Fruit fly (Drosophila melanogaster) whole organism, embryonic: ENCODE data around the gene CG13126.

ENCODE experiments used
- BEAF-32 ChIP-seq: fragments of 200-800 bp; sonication (Bioruptor generic); optimal IDR thresholded peaks from 3 replicates; lab custom pipeline; 2017; ENCODE audit warnings: missing biosample characterization, missing genetic modification characterization, mild to moderate bottlenecking, moderate library complexity, missing genetic modification reagents
- CG10267 ChIP-seq: fragments of 200-800 bp; sonication (Bioruptor generic); optimal IDR thresholded peaks from 2 replicates; lab custom pipeline; 2018; ENCODE audit warnings: missing biosample characterization, mild to moderate bottlenecking, missing genetic modification characterization, moderate library complexity
- CG11093 ChIP-seq: fragments of 200-800 bp; sonication (Bioruptor generic); IDR thresholded peaks from 3 replicates; pipeline ENCODE4 v1.3.6; 2022; ENCODE audit warnings: missing biosample characterization, missing genetic modification characterization
- CG11247 ChIP-seq: fragments of 200-800 bp; sonication (Bioruptor generic); IDR thresholded peaks from 2 replicates; pipeline ENCODE4 v1.3.6; 2022; ENCODE audit warnings: missing biosample characterization, missing genetic modification characterization
- CG13624 ChIP-seq: fragments of 200-800 bp; sonication (Bioruptor generic); optimal IDR thresholded peaks from 2 replicates; lab custom pipeline; 2016; ENCODE audit warnings: missing biosample characterization, missing genetic modification characterization
- CG13775 ChIP-seq: fragments of 200-800 bp; sonication (Bioruptor generic); optimal IDR thresholded peaks from 3 replicates; lab custom pipeline; 2017; ENCODE audit warnings: missing biosample characterization, mild to moderate bottlenecking, missing genetic modification characterization
- CG14441 ChIP-seq: fragments of 200-800 bp; sonication (Bioruptor generic); IDR thresholded peaks from 2 replicates; pipeline ENCODE4 v1.3.6; 2022; ENCODE audit warnings: missing biosample characterization, missing genetic modification characterization
- CG15514 ChIP-seq: fragments of 200-800 bp; sonication (Bioruptor generic); optimal IDR thresholded peaks from 3 replicates; lab custom pipeline; 2017; ENCODE audit warnings: missing biosample characterization, missing genetic modification characterization, mild to moderate bottlenecking, moderate library complexity, missing genetic modification reagents
- CG16779 ChIP-seq: fragments of 200-800 bp; sonication (Bioruptor generic); IDR thresholded peaks from 2 replicates; pipeline ENCODE4 v1.3.6; 2022; ENCODE audit warnings: missing biosample characterization, missing genetic modification characterization
- CG2116 ChIP-seq: fragments of 200-800 bp; sonication (Bioruptor generic); optimal IDR thresholded peaks from 3 replicates; lab custom pipeline; 2018; ENCODE audit warnings: missing biosample characterization, mild to moderate bottlenecking, missing genetic modification characterization
- CG2120 ChIP-seq: fragments of 200-800 bp; sonication (Bioruptor generic); optimal IDR thresholded peaks from 3 replicates; lab custom pipeline; 2016; ENCODE audit warnings: missing biosample characterization, missing genetic modification characterization
- CG3995 ChIP-seq: fragments of 200-800 bp; sonication (Bioruptor generic); optimal IDR thresholded peaks from 3 replicates; lab custom pipeline; 2016; ENCODE audit warnings: missing biosample characterization, missing genetic modification characterization
- CG7271 ChIP-seq: fragments of 200-800 bp; sonication (Bioruptor generic); optimal IDR thresholded peaks from 2 replicates; lab custom pipeline; 2018; ENCODE audit warnings: missing biosample characterization, mild to moderate bottlenecking, missing genetic modification characterization, moderate library complexity
- CG9932 ChIP-seq: fragments of 200-800 bp; sonication (Bioruptor generic); IDR thresholded peaks from 2 replicates; pipeline ENCODE4 v1.3.6; 2022; ENCODE audit warnings: missing biosample characterization, missing genetic modification characterization
- CHES-1-like ChIP-seq: fragments of 200-800 bp; sonication (Bioruptor generic); optimal IDR thresholded peaks from 2 replicates; lab custom pipeline; 2016; ENCODE audit warnings: missing biosample characterization, missing genetic modification characterization
- Hr51 ChIP-seq, 2 experiments: fragments of 200-800 bp; sonication (Bioruptor generic); optimal IDR thresholded peaks; 2 replicates in 1 of 2; 3 replicates in 1 of 2; lab custom pipeline; 2016 to 2018; ENCODE audit warnings: missing biosample characterization in 2 of 2, missing genetic modification characterization in 2 of 2, mild to moderate bottlenecking in 1 of 2, moderate library complexity in 1 of 2
- MBD-R2 ChIP-seq: fragments of 200-800 bp; sonication (Bioruptor generic); IDR thresholded peaks from 2 replicates; pipeline ENCODE4 v1.3.6; 2022; ENCODE audit warnings: missing biosample characterization, missing genetic modification characterization
- Med ChIP-seq: fragments of 200-800 bp; sonication (Bioruptor generic); peaks from one replicate; lab custom pipeline; 2016; ENCODE audit warnings: missing biosample characterization, missing genetic modification characterization, mild to moderate bottlenecking, inconsistent platforms, moderate library complexity
- Meics ChIP-seq: fragments of 200-800 bp; sonication (Bioruptor generic); optimal IDR thresholded peaks from 2 replicates; lab custom pipeline; 2017; ENCODE audit warnings: missing biosample characterization, mild to moderate bottlenecking, missing genetic modification characterization
- NfI ChIP-seq: fragments of 200-800 bp; sonication (Bioruptor generic); optimal IDR thresholded peaks from 3 replicates; lab custom pipeline; 2018; ENCODE audit warnings: missing biosample characterization, mild to moderate bottlenecking, missing genetic modification characterization, moderate library complexity
- Pdp1 ChIP-seq, 2 experiments: fragments of 200-800 bp; sonication (Bioruptor generic); optimal IDR thresholded peaks; 3 replicates each; lab custom pipeline; 2016; ENCODE audit warnings: missing biosample characterization in 2 of 2, missing genetic modification characterization in 2 of 2, mild to moderate bottlenecking in 1 of 2, moderate library complexity in 1 of 2
- Sry-δ ChIP-seq: fragments of 200-800 bp; sonication (Bioruptor generic); optimal IDR thresholded peaks from 2 replicates; lab custom pipeline; 2016; ENCODE audit warnings: missing biosample characterization, missing genetic modification characterization
- Trl ChIP-seq, 3 experiments: fragments of >200 bp in 2 of 3; fragments of 200-800 bp in 1 of 3; sonication (Bioruptor generic) in 1 of 3; optimal IDR thresholded peaks; 2 replicates in 1 of 3; 3 replicates in 2 of 3; lab custom pipeline; 2016 to 2017; ENCODE audit warnings: missing biosample characterization in 1 of 3, missing genetic modification characterization in 1 of 3
- Xrp1 ChIP-seq: fragments of 200-800 bp; sonication (Bioruptor generic); IDR thresholded peaks from 2 replicates; pipeline ENCODE4 v1.3.6; 2022; ENCODE audit warnings: missing biosample characterization, missing genetic modification characterization
- YL-1 ChIP-seq: fragments of 200-800 bp; sonication (Bioruptor generic); optimal IDR thresholded peaks from 3 replicates; lab custom pipeline; 2017; ENCODE audit warnings: missing biosample characterization, mild to moderate bottlenecking, missing genetic modification characterization
- ems ChIP-seq: fragments of 200-800 bp; sonication (Bioruptor generic); optimal IDR thresholded peaks from 3 replicates; lab custom pipeline; 2016; ENCODE audit warnings: missing biosample characterization, missing genetic modification characterization
- gfzf ChIP-seq: fragments of 200-800 bp; sonication (Bioruptor generic); optimal IDR thresholded peaks from 2 replicates; lab custom pipeline; 2016; ENCODE audit warnings: missing biosample characterization, mild to moderate bottlenecking, missing genetic modification characterization, moderate library complexity
- gro ChIP-seq: fragments of 200-800 bp; sonication (Bioruptor generic); optimal IDR thresholded peaks from 2 replicates; lab custom pipeline; 2016; ENCODE audit warnings: missing biosample characterization, missing genetic modification characterization
- gsb ChIP-seq: fragments of 200-800 bp; sonication (Bioruptor generic); IDR thresholded peaks from 2 replicates; pipeline ENCODE4 v1.3.6; 2022; ENCODE audit warnings: missing biosample characterization, missing genetic modification characterization
- hkb ChIP-seq, 2 experiments: fragments of 200-800 bp in 1 of 2; fragments of >200 bp in 1 of 2; sonication (Bioruptor generic) in 1 of 2; IDR thresholded peaks in 1 of 2; optimal IDR thresholded peaks in 1 of 2; 2 replicates each; pipeline versions ENCODE4 v1.3.6 to Lab custom; 2017 to 2022; ENCODE audit warnings: missing biosample characterization in 1 of 2, missing genetic modification characterization in 1 of 2
- jumu ChIP-seq: fragments of 200-800 bp; sonication (Bioruptor generic); optimal IDR thresholded peaks from 3 replicates; lab custom pipeline; 2016; ENCODE audit warnings: missing biosample characterization, missing genetic modification characterization
- lbe ChIP-seq: fragments of 200-800 bp; sonication (Bioruptor generic); optimal IDR thresholded peaks from 2 replicates; lab custom pipeline; 2016; ENCODE audit warnings: missing biosample characterization, mild to moderate bottlenecking, missing genetic modification characterization
- lilli ChIP-seq: fragments of 200-800 bp; sonication (Bioruptor generic); optimal IDR thresholded peaks from 3 replicates; lab custom pipeline; 2016; ENCODE audit warnings: missing biosample characterization, missing genetic modification characterization
- lmd ChIP-seq: fragments of 200-800 bp; sonication (Bioruptor generic); IDR thresholded peaks from 2 replicates; pipeline ENCODE4 v1.3.6; 2022; ENCODE audit warnings: missing biosample characterization, missing genetic modification characterization
- mam ChIP-seq: fragments of 200-800 bp; sonication (Bioruptor generic); optimal IDR thresholded peaks from 3 replicates; lab custom pipeline; 2016; ENCODE audit warnings: missing biosample characterization, missing genetic modification characterization
- otp ChIP-seq: fragments of 200-800 bp; sonication (Bioruptor generic); IDR thresholded peaks from 3 replicates; pipeline ENCODE4, ENCODE4 v1.3.6; 2022; ENCODE audit warnings: missing biosample characterization, missing genetic modification characterization
- pan ChIP-seq, 4 experiments: fragments of >200 bp in 3 of 4; fragments of 200-800 bp in 1 of 4; sonication (Bioruptor generic) in 1 of 4; optimal IDR thresholded peaks in 3 of 4; IDR thresholded peaks in 1 of 4; 2 replicates each; pipeline versions ENCODE4 v1.3.6 to Lab custom; 2017 to 2022; ENCODE audit warnings: missing biosample characterization in 2 of 4, missing genetic modification characterization in 2 of 4, mixed read lengths in 1 of 4
- pho ChIP-seq: fragments of 200-800 bp; sonication (Bioruptor generic); optimal IDR thresholded peaks from 2 replicates; lab custom pipeline; 2016; ENCODE audit warnings: missing biosample characterization, missing genetic modification characterization
- pros ChIP-seq: fragments of 200-800 bp; sonication (Bioruptor generic); optimal IDR thresholded peaks from 3 replicates; lab custom pipeline; 2019; ENCODE audit warnings: missing biosample characterization, mild to moderate bottlenecking, missing genetic modification characterization, moderate library complexity
- pzg ChIP-seq: fragments of 200-800 bp; sonication (Bioruptor generic); optimal IDR thresholded peaks from 3 replicates; lab custom pipeline; 2018; ENCODE audit warnings: missing biosample characterization, mild to moderate bottlenecking, missing genetic modification characterization, moderate library complexity
- ranshi ChIP-seq: fragments of 200-800 bp; sonication (Bioruptor generic); IDR thresholded peaks from 2 replicates; pipeline ENCODE4 v1.3.6; 2022; ENCODE audit warnings: missing biosample characterization, missing genetic modification characterization
- slbo ChIP-seq: fragments of 200-800 bp; sonication (Bioruptor generic); IDR thresholded peaks from 2 replicates; pipeline ENCODE4 v1.3.6; 2022; ENCODE audit warnings: missing biosample characterization, missing genetic modification characterization
- sob ChIP-seq: fragments of 200-800 bp; sonication (Bioruptor generic); IDR thresholded peaks from 2 replicates; pipeline ENCODE4 v1.3.6; 2022; ENCODE audit warnings: missing biosample characterization, missing genetic modification characterization
- ssp ChIP-seq: fragments of 200-800 bp; sonication (Bioruptor generic); IDR thresholded peaks from 2 replicates; pipeline ENCODE4 v1.3.6; 2022; ENCODE audit warnings: missing biosample characterization, missing genetic modification characterization
- stwl ChIP-seq: fragments of 200-800 bp; sonication (Bioruptor generic); optimal IDR thresholded peaks from 3 replicates; lab custom pipeline; 2018; ENCODE audit warnings: missing biosample characterization, mild to moderate bottlenecking, missing genetic modification characterization, moderate library complexity

CG13126 gene

dm6 chr2L:9937908-9938307 is 16.1 kb downstream of the CG13126 start, which contains the start of gene Arglu1 (continued):
- peak; percentile 0 for TF ChIP-seq CG2116 (GFP tag; lab: Kevin White, UChicago)
- no peak for TF ChIP-seq hkb (optimal IDR thresholded peaks at IDR 0.05; lab: Kevin White, UChicago)
- peak; percentile 28; the same call in 1 of the 2 replicates for TF ChIP-seq hkb (GFP tag; IDR thresholded peaks at IDR 0.05; lab: Robert Waterston, UW)
- TF ChIP-seq CG9932 (GFP tag; lab: Robert Waterston, UW) = peak; percentile 69
- peak; percentile 39 for TF ChIP-seq CHES-1-like (GFP tag; lab: Kevin White, UChicago)
- peak; percentile 78 for TF ChIP-seq CG15514 (GFP tag; lab: Kevin White, UChicago)
- TF ChIP-seq CG11247 (GFP tag; lab: Robert Waterston, UW) = peak; percentile 39; the same call in 1 of the 2 replicates
- peak; percentile 46 for TF ChIP-seq CG2120 (GFP tag; lab: Kevin White, UChicago)
- 0 out of 2 replicates have a peak, but pooled peaks have one; percentile 15 for TF ChIP-seq Xrp1 (GFP tag; lab: Robert Waterston, UW)
- TF ChIP-seq ssp (GFP tag; lab: Robert Waterston, UW) = 0 out of 2 replicates have a peak, but pooled peaks have one; percentile 18
- peak; percentile 88 for TF ChIP-seq Med (GFP tag; lab: Kevin White, UChicago)
- TF ChIP-seq Trl (optimal IDR thresholded peaks at IDR 0.05; lab: Kevin White, UChicago) = no peak
- TF ChIP-seq Trl (GFP tag; optimal IDR thresholded peaks at IDR 0.05; lab: Kevin White, UChicago) = peak; percentile 23
- TF ChIP-seq CG10267 (tag; lab: Kevin White, UChicago) = peak; percentile 86
- TF ChIP-seq pan (optimal IDR thresholded peaks at IDR 0.05; lab: Kevin White, UChicago) = no peak
- peak in 1 of 2 experiments; percentile 41 for TF ChIP-seq pan (GFP tag; optimal IDR thresholded peaks at IDR 0.05 in 1 of 2, IDR thresholded peaks at IDR 0.05 in 1 of 2)
- peak; percentile 26 for TF ChIP-seq jumu (GFP tag; lab: Kevin White, UChicago)
- TF ChIP-seq MBD-R2 = peak; percentile 88
- no peak for TF ChIP-seq CG11093 (GFP tag; lab: Robert Waterston, UW)
- peak; percentile 53 for TF ChIP-seq mam
- TF ChIP-seq Pdp1 (GFP tag; optimal IDR thresholded peaks at IDR 0.05; lab: Kevin White, UChicago) = peak in 1 of 2 experiments; percentile 81
- peak; percentile 60 for TF ChIP-seq pzg
- TF ChIP-seq lilli (GFP tag; lab: Kevin White, UChicago) = peak; percentile 3
- no peak for TF ChIP-seq pros (GFP tag; lab: Kevin White, UChicago)
- peak; percentile 13 for TF ChIP-seq Meics (GFP tag; lab: Kevin White, UChicago)
- no peak for TF ChIP-seq gsb (GFP tag; lab: Robert Waterston, UW)
- TF ChIP-seq Sry-δ (GFP tag; lab: Kevin White, UChicago) = peak; percentile 2
- peak; percentile 67 for TF ChIP-seq gfzf (GFP tag; lab: Kevin White, UChicago)
- TF ChIP-seq CG13624 = peak; percentile 26
- TF ChIP-seq CG16779 (GFP tag; lab: Robert Waterston, UW) = no peak
- TF ChIP-seq ems = peak; percentile 28
- TF ChIP-seq Hr51 (GFP tag; optimal IDR thresholded peaks at IDR 0.05; lab: Kevin White, UChicago) = peak in 1 of 2 experiments; percentile 6
- TF ChIP-seq CG7271 (tag; lab: Kevin White, UChicago) = no peak
- peak; percentile 29 for TF ChIP-seq lbe (GFP tag; lab: Kevin White, UChicago)
- TF ChIP-seq pho (GFP tag; lab: Kevin White, UChicago) = peak; percentile 15
- peak; percentile 36; the same call in 1 of the 2 replicates for TF ChIP-seq slbo (GFP tag; lab: Robert Waterston, UW)
- TF ChIP-seq lmd = peak; percentile 26; the same call in 1 of the 2 replicates
- peak; percentile 52 for TF ChIP-seq stwl
- no peak for TF ChIP-seq otp (GFP tag; lab: Robert Waterston, UW)
- TF ChIP-seq CG3995 (GFP tag; lab: Kevin White, UChicago) = peak; percentile 1
- TF ChIP-seq NfI (GFP tag; lab: Kevin White, UChicago) = peak; percentile 26
- TF ChIP-seq gro (GFP tag; lab: Kevin White, UChicago) = peak; percentile 20
- no peak for TF ChIP-seq CG13775 (GFP tag; lab: Kevin White, UChicago)
- peak; percentile 55 for TF ChIP-seq YL-1
- TF ChIP-seq BEAF-32 (GFP tag; lab: Kevin White, UChicago) = peak; percentile 6
- TF ChIP-seq sob (GFP tag; lab: Robert Waterston, UW) = peak; percentile 57; the same call in 1 of the 2 replicates
- no peak for TF ChIP-seq ranshi (GFP tag; lab: Robert Waterston, UW)
- TF ChIP-seq CG14441 (GFP tag; lab: Robert Waterston, UW) = no peak
